Worm (Caenorhabditis elegans) whole organism, young adult: ENCODE results near the gene T01B4.3.

ENCODE experiments used
- B0019.2 ChIP-seq: fragments of 200-800 bp; sonication (Bioruptor generic); conservative IDR thresholded peaks from 2 replicates; pipeline ENCODE4 v1.3.6; 2022; ENCODE audit warnings: missing genetic modification reagents, missing genetic modification characterization, missing compliant biosample characterization
- F57C9.4 ChIP-seq: sonication (generic microtip); optimal IDR thresholded peaks from 2 replicates; lab custom pipeline; 2017; ENCODE audit warnings: mild to moderate bottlenecking, missing genetic modification characterization, missing compliant biosample characterization
- K11D2.4 ChIP-seq: fragments of 200-800 bp; sonication (Bioruptor generic); IDR thresholded peaks from 2 replicates; pipeline ENCODE4 v1.3.6; 2022; ENCODE audit warnings: missing genetic modification reagents, missing genetic modification characterization, missing compliant biosample characterization
- T07F8.4 ChIP-seq: sonication (generic microtip); optimal IDR thresholded peaks from 2 replicates; lab custom pipeline; 2016; ENCODE audit warnings: mild to moderate bottlenecking, missing genetic modification characterization, moderate library complexity, missing compliant biosample characterization
- Y53F4B.3 ChIP-seq: fragments of 200-800 bp; sonication (Bioruptor generic); IDR thresholded peaks from 2 replicates; pipeline ENCODE4 v1.3.6; 2022; ENCODE audit warnings: missing genetic modification reagents, missing genetic modification characterization, missing compliant biosample characterization
- Y56A3A.18 ChIP-seq: fragments of 200-800 bp; sonication (Bioruptor generic); IDR thresholded peaks from 2 replicates; pipeline ENCODE4 v1.3.6; 2022; ENCODE audit warnings: missing genetic modification reagents, missing genetic modification characterization, missing compliant biosample characterization
- Y67H2A.10 ChIP-seq: fragments of 200-800 bp; sonication (Bioruptor generic); conservative IDR thresholded peaks from 2 replicates; pipeline ENCODE4 v1.3.6; 2022; ENCODE audit warnings: missing genetic modification reagents, missing genetic modification characterization, missing compliant biosample characterization
- Y79H2A.3 ChIP-seq: fragments of 200-800 bp; sonication (Bioruptor generic); conservative IDR thresholded peaks from 2 replicates; pipeline ENCODE4 v1.3.6; 2022; ENCODE audit warnings: missing genetic modification reagents, missing genetic modification characterization, missing compliant biosample characterization
- Y95B8A.8 ChIP-seq: fragments of 200-800 bp; sonication (Bioruptor generic); IDR thresholded peaks from 2 replicates; pipeline ENCODE4 v1.3.6; 2022; ENCODE audit warnings: missing genetic modification reagents, missing genetic modification characterization, missing compliant biosample characterization
- aptf-2 ChIP-seq: fragments of 200-800 bp; sonication (Bioruptor generic); conservative IDR thresholded peaks from 2 replicates; pipeline ENCODE4 v1.3.6; 2022; ENCODE audit warnings: missing genetic modification reagents, missing genetic modification characterization, missing compliant biosample characterization
- bed-1 ChIP-seq: fragments of 200-800 bp; sonication (Bioruptor generic); IDR thresholded peaks from 2 replicates; pipeline ENCODE4 v1.3.6; 2022; ENCODE audit warnings: missing genetic modification reagents, missing genetic modification characterization, missing compliant biosample characterization
- cebp-1 ChIP-seq, 2 experiments: fragments of 200-800 bp in 1 of 2; sonication (Bioruptor generic) in 1 of 2; sonication (generic microtip) in 1 of 2; IDR thresholded peaks in 1 of 2; optimal IDR thresholded peaks in 1 of 2; 2 replicates each; pipeline versions ENCODE4 v1.3.6 to Lab custom; 2017 to 2022; ENCODE audit warnings: missing compliant biosample characterization in 2 of 2, missing genetic modification characterization in 2 of 2, mild to moderate bottlenecking in 1 of 2, missing genetic modification reagents in 1 of 2, moderate library complexity in 1 of 2
- ceh-40 ChIP-seq: fragments of 200-800 bp; sonication (Bioruptor generic); IDR thresholded peaks from 2 replicates; pipeline ENCODE4 v1.3.6; 2022; ENCODE audit warnings: missing genetic modification characterization, missing compliant biosample characterization
- chd-7 ChIP-seq: sonication (generic microtip); optimal IDR thresholded peaks from 2 replicates; lab custom pipeline; 2016; ENCODE audit warnings: mild to moderate bottlenecking, missing genetic modification characterization, moderate library complexity, missing compliant biosample characterization
- die-1 ChIP-seq: sonication (generic microtip); optimal IDR thresholded peaks from 2 replicates; lab custom pipeline; 2016; ENCODE audit warnings: missing genotype, mild to moderate bottlenecking, missing genetic modification characterization, missing compliant biosample characterization
- gei-17 ChIP-seq: fragments of 200-800 bp; sonication (Bioruptor generic); optimal IDR thresholded peaks from 2 replicates; lab custom pipeline; 2018; ENCODE audit warnings: mild to moderate bottlenecking, missing genetic modification characterization, missing compliant biosample characterization
- hmg-1.2 ChIP-seq: fragments of 200-800 bp; sonication (Bioruptor generic); IDR thresholded peaks from 2 replicates; pipeline ENCODE4 v1.3.6; 2022; ENCODE audit warnings: missing genetic modification reagents, missing genetic modification characterization, missing compliant biosample characterization
- lag-1 ChIP-seq: fragments of 200-800 bp; sonication (Bioruptor generic); IDR thresholded peaks from 2 replicates; pipeline ENCODE4 v1.3.6; 2022; ENCODE audit warnings: missing genetic modification reagents, missing genetic modification characterization, missing compliant biosample characterization
- mcd-1 ChIP-seq: fragments of 200-800 bp; sonication (Bioruptor generic); IDR thresholded peaks from 2 replicates; pipeline ENCODE4 v1.3.6; 2022; ENCODE audit warnings: missing genetic modification reagents, missing genetic modification characterization, missing compliant biosample characterization
- mel-28 ChIP-seq: sonication (generic microtip); optimal IDR thresholded peaks from 2 replicates; lab custom pipeline; 2016; ENCODE audit warnings: borderline replicate concordance, mild to moderate bottlenecking, missing genetic modification characterization, missing compliant biosample characterization
- nfya-1 ChIP-seq: sonication (generic microtip); optimal IDR thresholded peaks from 2 replicates; lab custom pipeline; 2017; ENCODE audit warnings: antibody characterized with exemption, missing compliant biosample characterization, missing genetic modification characterization, borderline replicate concordance; ENCODE audit not compliant: insufficient read depth
- nhr-120 ChIP-seq: fragments of 200-800 bp; sonication (Bioruptor generic); IDR thresholded peaks from 2 replicates; pipeline ENCODE4 v1.3.6; 2022; ENCODE audit warnings: missing genetic modification characterization, missing compliant biosample characterization
- nhr-27 ChIP-seq: fragments of 200-800 bp; sonication (Bioruptor generic); optimal IDR thresholded peaks from 2 replicates; lab custom pipeline; 2018; ENCODE audit warnings: mild to moderate bottlenecking, missing genetic modification characterization, moderate library complexity, missing compliant biosample characterization
- pha-4 ChIP-seq: fragments of 150-350 bp; sonication (generic microtip); optimal IDR thresholded peaks from 2 replicates; lab custom pipeline; 2014; ENCODE audit warnings: missing biosample characterization, missing genetic modification reagents, missing genetic modification characterization
- rcor-1 ChIP-seq: fragments of 200-800 bp; sonication (Bioruptor generic); IDR thresholded peaks from 2 replicates; pipeline ENCODE4 v1.3.6; 2022; ENCODE audit warnings: missing genetic modification reagents, missing genetic modification characterization, missing compliant biosample characterization
- repo-1 ChIP-seq: sonication (generic microtip); optimal IDR thresholded peaks from 2 replicates; lab custom pipeline; 2017; ENCODE audit warnings: mild to moderate bottlenecking, missing genetic modification characterization, missing compliant biosample characterization
- sdz-38 ChIP-seq: sonication (generic microtip); optimal IDR thresholded peaks from 2 replicates; lab custom pipeline; 2016; ENCODE audit warnings: missing genotype, missing genetic modification characterization, missing compliant biosample characterization
- snpc-1.1 ChIP-seq: sonication (generic microtip); optimal IDR thresholded peaks from 2 replicates; lab custom pipeline; 2017; ENCODE audit warnings: missing genetic modification characterization, mild to moderate bottlenecking, missing compliant biosample characterization, antibody characterized with exemption, moderate library complexity, missing genotype, missing genetic modification reagents; ENCODE audit not compliant: insufficient read depth
- snpc-1.3 ChIP-seq: sonication (generic microtip); optimal IDR thresholded peaks from 2 replicates; lab custom pipeline; 2017; ENCODE audit warnings: missing genetic modification characterization, mild to moderate bottlenecking, missing compliant biosample characterization, antibody characterized with exemption, moderate library complexity, missing genotype, missing genetic modification reagents; ENCODE audit not compliant: insufficient read depth
- snpc-3.4 ChIP-seq: sonication (generic microtip); optimal IDR thresholded peaks from 2 replicates; lab custom pipeline; 2017; ENCODE audit warnings: missing genetic modification characterization, mild to moderate bottlenecking, missing compliant biosample characterization, antibody characterized with exemption, moderate library complexity, missing genotype, missing genetic modification reagents
- snpc-4 ChIP-seq, 5 experiments: fragments of 150-350 bp in 1 of 5; sonication (generic microtip) in 4 of 5; optimal IDR thresholded peaks; 2 replicates each; lab custom pipeline; 2014 to 2018; ENCODE audit warnings: missing genetic modification characterization in 5 of 5, missing biosample characterization in 3 of 5, antibody characterized with exemption in 2 of 5, mild to moderate bottlenecking in 2 of 5, missing compliant biosample characterization in 2 of 5, missing genotype in 2 of 5, moderate library complexity in 2 of 5, missing genetic modification reagents in 1 of 5
- somi-1 ChIP-seq: fragments of 200-800 bp; sonication (Bioruptor generic); optimal IDR thresholded peaks from 2 replicates; lab custom pipeline; 2018; ENCODE audit warnings: mild to moderate bottlenecking, missing genetic modification characterization, missing compliant biosample characterization
- sptf-2 ChIP-seq: fragments of 200-800 bp; sonication (Bioruptor generic); optimal IDR thresholded peaks from 2 replicates; lab custom pipeline; 2018; ENCODE audit warnings: mild to moderate bottlenecking, missing genetic modification characterization, missing compliant biosample characterization
- tbp1 ChIP-seq: fragments of 200-800 bp; sonication (Bioruptor generic); optimal IDR thresholded peaks from 2 replicates; lab custom pipeline; 2018; ENCODE audit warnings: mild to moderate bottlenecking, missing genetic modification characterization, missing compliant biosample characterization
- tlf-1 ChIP-seq: fragments of 200-800 bp; sonication (Bioruptor generic); optimal IDR thresholded peaks from 2 replicates; lab custom pipeline; 2018; ENCODE audit warnings: mild to moderate bottlenecking, missing genetic modification characterization, missing compliant biosample characterization
- ztf-18 ChIP-seq: sonication (generic microtip); optimal IDR thresholded peaks from 2 replicates; lab custom pipeline; 2016; ENCODE audit warnings: missing genotype, mild to moderate bottlenecking, missing genetic modification characterization, missing compliant biosample characterization
- ztf-25 ChIP-seq: fragments of 200-800 bp; sonication (Bioruptor generic); IDR thresholded peaks from 2 replicates; pipeline ENCODE4 v1.3.6; 2022; ENCODE audit warnings: missing genetic modification reagents, missing genetic modification characterization, missing compliant biosample characterization

Gene T01B4.3

ce11 chrX:16357531-16357930, 40.0 kb upstream of the T01B4.3 start (continued):
- TF ChIP-seq Y95B8A.8 = no peak
- TF ChIP-seq mel-28 (tag; lab: Kevin White, UChicago) = no peak
- no peak for TF ChIP-seq F57C9.4 (tag; lab: Kevin White, UChicago)
- peak; percentile 15; the same call in 1 of the 2 replicates for TF ChIP-seq mcd-1 (GFP tag; lab: Robert Waterston, UW)
- TF ChIP-seq ceh-40 = no peak
- TF ChIP-seq bed-1 = no peak
- peak; percentile 74 for TF ChIP-seq snpc-4 (GFP tag; optimal IDR thresholded peaks at IDR 0.05; lab: Kevin White, UChicago)
- TF ChIP-seq snpc-4 (tag; optimal IDR thresholded peaks at IDR 0.05; lab: Kevin White, UChicago) = peak; percentile 40 to 94 (median 70)
- no peak for TF ChIP-seq ztf-18 (tag; lab: Kevin White, UChicago)
- no peak for TF ChIP-seq nfya-1
- TF ChIP-seq die-1 (tag; lab: Kevin White, UChicago) = no peak
- TF ChIP-seq snpc-1.1 (tag; lab: Kevin White, UChicago) = peak; percentile 78
- TF ChIP-seq rcor-1 = peak; percentile 16; the same call in 1 of the 2 replicates
- TF ChIP-seq Y53F4B.3 (GFP tag; lab: Robert Waterston, UW) = no peak
- no peak for TF ChIP-seq Y79H2A.3 (GFP tag; lab: Robert Waterston, UW)
- 0 out of 2 replicates have a peak, but pooled peaks have one; percentile 23 for TF ChIP-seq ztf-25 (GFP tag; lab: Robert Waterston, UW)
- no peak for TF ChIP-seq Y67H2A.10 (GFP tag; lab: Robert Waterston, UW)
- TF ChIP-seq cebp-1 (GFP tag; IDR thresholded peaks at IDR 0.05; lab: Robert Waterston, UW) = no peak
- no peak for TF ChIP-seq cebp-1 (tag; optimal IDR thresholded peaks at IDR 0.05; lab: Kevin White, UChicago)
- no peak for TF ChIP-seq nhr-120 (GFP tag; lab: Robert Waterston, UW)
- no peak for TF ChIP-seq Y56A3A.18 (GFP tag; lab: Robert Waterston, UW)
- TF ChIP-seq tlf-1 = no peak
- TF ChIP-seq nhr-27 (tag; lab: Kevin White, UChicago) = no peak
- TF ChIP-seq snpc-1.3 (tag; lab: Kevin White, UChicago) = no peak
- no peak for TF ChIP-seq chd-7 (tag; lab: Kevin White, UChicago)

- TF ChIP-seq tbp1 (GFP tag; lab: Kevin White, UChicago) (no peak), sdz-38 (tag; lab: Kevin White, UChicago) (no peak), cebp-1 (GFP tag; IDR thresholded peaks at IDR 0.05; lab: Robert Waterston, UW) (no peak), cebp-1 (tag; optimal IDR thresholded peaks at IDR 0.05; lab: Kevin White, UChicago) (no peak), lag-1 (no peak), sptf-2 (GFP tag; lab: Kevin White, UChicago) (no peak), somi-1 (GFP tag; lab: Kevin White, UChicago) (no peak), T07F8.4 (tag; lab: Kevin White, UChicago) (no peak), aptf-2 (GFP tag; lab: Robert Waterston, UW) (no peak), nfya-1 (no peak), gei-17 (GFP tag; lab: Kevin White, UChicago) (no peak), repo-1 (tag; lab: Kevin White, UChicago) (no peak), Y79H2A.3 (GFP tag; lab: Robert Waterston, UW) (no peak), B0019.2 (GFP tag; lab: Robert Waterston, UW) (no peak), pha-4 (tag; lab: Kevin White, UChicago) (no peak), hmg-1.2 (GFP tag; lab: Robert Waterston, UW) (no peak), snpc-3.4 (tag; lab: Kevin White, UChicago) (no peak), K11D2.4 (no peak)
These were observed 38.8 kb upstream of the T01B4.3 start for ce11 chrX:16356341-16356740.
